Worm (Caenorhabditis elegans) whole organism, L4/young adult: ENCODE measurements around the gene pygo-1.
"Not testable (repeated sequence)": the region's sequence is repeated elsewhere in the genome, so short reads cannot be mapped to it uniquely, and the experiment has no call there.

Experiments used
- W03F9.2 ChIP-seq: fragments of 150-350 bp; optimal IDR thresholded peaks from 2 replicates; lab custom pipeline; 2014; ENCODE audit warnings: missing biosample characterization, missing genetic modification characterization
- dao-5 ChIP-seq: sonication (generic microtip); optimal IDR thresholded peaks from 2 replicates; lab custom pipeline; 2016; ENCODE audit warnings: missing genotype, missing genetic modification characterization, moderate library complexity, missing compliant biosample characterization
- him-1 ChIP-seq: sonication (generic microtip); optimal IDR thresholded peaks from 2 replicates; lab custom pipeline; 2016; ENCODE audit warnings: missing genotype, missing genetic modification reagents, missing genetic modification characterization, missing compliant biosample characterization

The pygo-1 gene

DNA sequence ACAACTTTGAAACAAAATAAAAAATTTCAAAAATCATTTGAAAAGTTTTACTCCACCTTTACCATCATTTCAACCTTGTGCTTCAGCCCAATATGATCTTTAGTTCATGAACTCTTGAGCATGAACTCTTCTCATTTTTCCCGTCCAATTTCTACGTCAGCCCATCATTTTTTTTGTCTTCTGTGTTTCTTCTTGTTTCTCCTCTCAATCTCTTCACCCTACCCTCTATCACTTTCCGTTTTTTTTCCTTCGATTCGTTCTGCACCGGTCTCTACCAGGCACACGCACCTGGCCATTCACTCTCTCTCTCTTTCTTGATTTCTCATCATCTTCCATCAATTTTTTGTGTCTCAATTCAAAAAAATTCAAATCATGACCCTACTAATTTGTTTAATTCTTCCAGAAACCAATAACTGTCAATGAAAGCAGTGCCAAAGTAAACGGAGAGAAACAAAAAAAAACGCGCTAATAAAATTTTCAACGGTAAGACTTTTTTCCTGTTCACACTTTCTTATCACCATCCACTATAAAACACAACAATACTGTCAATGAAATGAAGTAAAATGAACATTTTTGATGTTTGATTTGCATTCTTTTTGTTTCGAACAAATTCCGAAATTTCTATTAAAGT, at the start of gene pygo-1:
Gene pygo-1, plus strand, starts transcription at position 404 of the 631 bp plus-strand sequence.
- TF ChIP-seq W03F9.2 (no peak), dao-5 (tag; lab: Kevin White, UChicago) (no peak), him-1 (tag; lab: Kevin White, UChicago) (no peak)

DNA sequence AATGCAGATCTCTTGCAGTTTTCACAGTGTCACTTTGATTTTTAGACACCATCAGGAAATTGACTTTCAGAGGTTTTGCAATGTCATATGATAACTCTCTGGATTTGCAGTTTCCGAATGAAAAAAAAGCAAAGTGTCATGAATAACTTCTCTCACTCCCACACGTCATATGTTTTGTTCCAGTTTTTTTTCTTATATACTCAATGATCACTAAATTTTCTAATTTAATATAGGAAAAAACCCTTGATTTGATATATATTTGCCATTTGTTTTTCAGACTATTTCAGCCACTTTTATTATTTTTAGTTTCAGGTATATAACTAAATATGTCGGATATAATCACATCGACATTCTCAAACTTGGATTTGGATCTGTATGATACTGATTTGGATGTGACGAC, 45.6 kb upstream of the pygo-1 start, which contains the start of gene C09B9.1:
Gene C09B9.1, plus strand, starts transcription at position 301 of the 400 bp plus-strand sequence.
- TF ChIP-seq him-1 (tag; lab: Kevin White, UChicago) (no peak), dao-5 (tag; lab: Kevin White, UChicago) (no peak), W03F9.2 (no peak)

DNA sequence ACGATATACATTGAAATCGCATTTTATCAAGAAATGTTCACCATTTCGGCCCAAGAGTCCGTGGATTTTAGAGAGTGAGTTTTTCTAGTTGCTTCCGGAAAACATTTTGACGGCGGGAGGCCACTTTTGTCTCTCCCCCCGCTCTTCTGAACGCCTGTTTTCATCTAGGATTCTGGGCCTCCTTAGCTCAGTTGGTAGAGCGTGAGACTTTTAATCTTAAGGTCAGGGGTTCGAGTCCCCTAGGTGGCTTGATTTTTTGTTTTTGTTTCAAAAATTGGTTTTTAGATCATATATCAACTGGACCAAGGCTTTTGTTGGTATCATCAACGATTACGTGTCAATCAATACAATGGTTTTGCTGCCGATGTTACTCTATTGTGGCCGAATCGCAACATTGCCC, 44.4 kb upstream of the pygo-1 start:
- peak; percentile 17 for TF ChIP-seq him-1 (tag; lab: Kevin White, UChicago)
- peak; percentile 66 for TF ChIP-seq dao-5 (tag; lab: Kevin White, UChicago)
- no peak for TF ChIP-seq W03F9.2

DNA sequence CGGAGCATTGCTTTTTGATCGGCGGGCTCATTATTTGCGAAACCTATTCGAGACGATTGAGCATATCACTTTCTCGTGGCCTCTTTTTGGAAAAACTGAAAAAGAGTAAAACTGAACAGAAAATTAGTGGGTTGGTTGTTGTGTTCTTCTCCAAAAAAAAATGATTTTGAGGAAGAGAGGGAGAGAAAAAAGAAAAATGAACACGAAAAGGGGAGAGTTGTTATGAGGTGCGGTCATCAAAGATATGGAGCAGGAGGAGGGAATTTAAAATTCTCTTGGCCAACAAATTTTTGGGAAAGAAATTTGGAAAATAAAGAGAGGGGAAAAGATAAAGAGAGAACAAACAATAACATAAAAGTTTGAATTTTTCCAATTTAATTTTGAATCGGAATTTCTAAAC, 37.7 kb upstream of the pygo-1 start, which contains the start of gene hot-9:
Gene hot-9, minus strand, starts transcription at position 101 of the 400 bp plus-strand sequence.
- TF ChIP-seq W03F9.2 (no peak), him-1 (tag; lab: Kevin White, UChicago) (no peak), dao-5 (tag; lab: Kevin White, UChicago) (no peak)

DNA sequence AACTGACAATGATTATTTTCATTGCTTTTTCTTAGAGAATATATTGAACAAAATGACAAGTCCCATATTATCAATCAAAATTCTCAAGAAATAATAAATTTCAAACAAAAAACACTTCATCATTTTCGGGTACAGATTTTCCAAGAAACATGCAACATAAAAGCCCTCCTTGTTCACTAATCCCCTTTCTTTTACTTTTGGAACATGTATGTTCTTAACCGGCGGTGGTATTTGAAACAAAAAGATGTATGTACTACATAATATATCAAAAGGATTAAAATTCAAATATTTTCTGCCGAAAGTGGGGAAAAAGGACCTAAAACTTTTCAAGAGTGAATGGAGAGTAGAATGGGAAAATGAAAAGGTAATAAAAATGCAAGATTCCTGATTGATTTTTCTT, 28.8 kb upstream of the pygo-1 start:
- TF ChIP-seq W03F9.2 (no peak), him-1 (tag; lab: Kevin White, UChicago) (no peak), dao-5 (tag; lab: Kevin White, UChicago) (no peak)

DNA sequence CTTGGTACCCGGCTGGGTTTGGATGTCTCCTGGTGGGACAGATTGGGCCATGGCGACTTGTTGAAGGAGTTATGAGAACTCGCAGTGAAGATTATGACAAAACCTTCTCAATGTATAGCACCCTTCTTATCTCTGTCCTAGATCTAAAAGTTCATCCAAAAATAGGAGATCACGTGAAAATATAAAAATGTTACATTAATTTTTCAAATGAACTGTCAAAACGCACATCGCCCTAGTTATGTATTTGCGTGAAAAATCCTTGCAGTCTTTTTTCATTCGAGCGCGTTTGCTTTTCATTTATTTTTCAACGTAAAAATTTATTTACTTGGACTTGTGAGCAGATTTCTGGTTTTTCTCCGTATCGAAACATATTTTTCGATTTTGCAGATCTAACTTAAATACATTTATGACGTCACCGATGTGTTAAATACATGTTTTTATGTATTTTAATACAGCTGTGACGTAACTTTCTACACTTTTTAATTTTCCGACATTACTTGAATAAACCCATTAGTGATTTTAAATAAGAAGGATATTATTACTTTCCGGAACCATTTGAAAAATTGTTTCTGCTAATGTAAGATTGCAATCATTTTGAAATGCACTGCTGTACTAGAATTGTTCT, 27.0 kb upstream of the pygo-1 start, which contains the start of gene msp-55:
Gene msp-55, minus strand, starts transcription at position 51 of the 625 bp plus-strand sequence.
- TF ChIP-seq W03F9.2 (no peak), him-1 (tag; lab: Kevin White, UChicago) (no peak), dao-5 (tag; lab: Kevin White, UChicago) (no peak)

DNA sequence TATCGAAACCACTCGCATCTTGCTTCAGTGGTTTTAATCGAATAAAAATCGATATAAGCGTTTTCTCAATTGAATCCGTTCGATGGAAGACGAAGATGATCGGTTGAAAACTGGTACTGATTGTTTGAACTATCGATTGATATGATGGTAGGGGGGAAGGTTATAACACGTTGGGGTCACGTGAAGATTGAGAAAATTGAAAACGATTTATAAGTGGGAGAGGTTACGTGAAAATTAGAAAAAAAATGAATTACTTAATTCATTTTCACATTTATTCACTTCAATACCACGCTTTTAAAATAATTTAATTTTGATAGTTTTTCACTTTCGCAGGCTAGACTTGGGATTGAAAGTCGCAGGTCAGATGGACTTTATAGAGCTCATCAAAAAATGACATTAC, 22.1 kb upstream of the pygo-1 start, which contains the start of gene C09B9.7:
Gene C09B9.7, minus strand, starts transcription at position 101 of the 400 bp plus-strand sequence.
- TF ChIP-seq dao-5 (tag; lab: Kevin White, UChicago), result no peak
- TF ChIP-seq him-1 (tag; lab: Kevin White, UChicago), result no peak
- TF ChIP-seq W03F9.2, result no peak

DNA sequence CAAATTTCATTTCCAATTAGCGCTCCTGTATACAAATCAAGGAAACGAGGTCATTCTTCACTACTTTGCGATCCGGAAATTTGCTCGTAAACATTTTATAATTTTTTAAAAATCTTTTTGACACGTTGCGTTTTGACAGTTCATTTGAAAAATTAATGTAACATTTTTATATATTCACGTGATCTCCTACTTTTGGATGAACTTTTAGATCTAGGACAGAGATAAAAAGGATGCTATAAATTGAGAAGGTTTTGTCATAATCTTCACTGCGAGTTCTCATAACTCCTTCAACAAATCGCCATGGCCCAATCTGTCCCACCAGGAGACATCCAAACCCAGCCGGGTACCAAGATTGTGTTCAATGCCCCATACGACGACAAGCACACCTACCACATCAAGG, 20.8 kb upstream of the pygo-1 start, which contains the start of gene msp-57:
Gene msp-57, plus strand, starts transcription at position 301 of the 400 bp plus-strand sequence.
- not testable (repeated sequence) for TF ChIP-seq W03F9.2; him-1 (tag; lab: Kevin White, UChicago); dao-5 (tag; lab: Kevin White, UChicago)

DNA sequence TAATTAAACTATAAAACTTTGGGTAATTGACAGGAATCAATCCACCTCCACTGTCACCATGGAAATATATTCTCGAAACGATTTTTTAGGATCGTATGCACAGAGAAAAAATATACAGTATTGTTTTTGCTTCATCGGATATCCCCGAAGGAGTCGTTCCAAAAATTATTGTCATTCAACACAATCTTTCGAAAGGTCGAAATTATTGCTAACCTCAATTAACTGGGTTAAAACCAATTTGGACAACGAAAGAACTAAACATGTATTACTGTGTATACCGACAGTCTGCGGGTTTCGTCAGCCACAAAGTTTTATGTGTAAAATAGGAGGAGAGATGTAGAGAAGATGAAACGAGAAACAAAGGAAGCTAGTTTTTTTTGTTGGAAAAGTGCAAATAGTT, 19.8 kb upstream of the pygo-1 start:
- TF ChIP-seq W03F9.2, result no peak
- no peak for TF ChIP-seq him-1 (tag; lab: Kevin White, UChicago)
- no peak for TF ChIP-seq dao-5 (tag; lab: Kevin White, UChicago)

DNA sequence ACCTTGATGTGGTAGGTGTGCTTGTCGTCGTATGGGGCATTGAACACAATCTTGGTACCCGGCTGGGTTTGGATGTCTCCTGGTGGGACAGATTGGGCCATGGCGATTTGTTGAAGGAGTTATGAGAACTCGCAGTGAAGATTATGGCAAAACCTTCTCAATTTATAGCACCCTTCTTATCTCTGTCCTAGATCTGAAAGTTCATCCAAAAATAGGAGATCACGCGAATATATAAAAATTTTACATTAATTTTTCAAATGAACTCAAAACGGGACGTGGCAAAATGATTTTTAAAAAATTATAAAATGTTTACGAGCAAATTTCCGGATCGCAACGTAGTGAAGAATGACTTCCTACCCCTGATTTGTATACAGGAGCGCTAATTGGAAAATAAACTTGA, 18.1 kb upstream of the pygo-1 start, which contains the start of gene msp-53:
Gene msp-53, minus strand, starts transcription at position 101 of the 400 bp plus-strand sequence.
- not testable (repeated sequence) for TF ChIP-seq W03F9.2; dao-5 (tag; lab: Kevin White, UChicago); him-1 (tag; lab: Kevin White, UChicago)

DNA sequence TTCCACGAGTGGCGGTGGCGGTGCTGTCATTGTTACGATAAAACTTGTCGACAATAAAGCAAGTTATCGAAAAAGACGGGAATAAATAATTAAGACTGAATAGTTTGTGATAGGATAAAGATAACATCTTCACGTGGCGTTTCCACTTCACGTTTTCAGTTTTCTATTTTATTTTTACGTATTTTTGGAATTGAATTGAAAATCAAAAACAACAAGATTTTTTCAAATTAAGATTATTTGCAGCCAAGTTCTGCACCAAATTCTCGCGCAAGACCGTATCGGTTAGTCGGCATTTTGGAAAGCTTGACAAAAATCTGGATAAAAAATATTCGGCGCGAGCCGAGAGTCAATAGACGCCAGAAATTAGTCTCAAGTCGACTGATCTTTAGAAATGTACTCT, 16.2 kb upstream of the pygo-1 start, which contains the start of gene ttbk-2.2:
Gene ttbk-2.2, minus strand, starts transcription at position 101 of the 400 bp plus-strand sequence.
- not testable (repeated sequence) for TF ChIP-seq him-1 (tag; lab: Kevin White, UChicago); W03F9.2; dao-5 (tag; lab: Kevin White, UChicago)

DNA sequence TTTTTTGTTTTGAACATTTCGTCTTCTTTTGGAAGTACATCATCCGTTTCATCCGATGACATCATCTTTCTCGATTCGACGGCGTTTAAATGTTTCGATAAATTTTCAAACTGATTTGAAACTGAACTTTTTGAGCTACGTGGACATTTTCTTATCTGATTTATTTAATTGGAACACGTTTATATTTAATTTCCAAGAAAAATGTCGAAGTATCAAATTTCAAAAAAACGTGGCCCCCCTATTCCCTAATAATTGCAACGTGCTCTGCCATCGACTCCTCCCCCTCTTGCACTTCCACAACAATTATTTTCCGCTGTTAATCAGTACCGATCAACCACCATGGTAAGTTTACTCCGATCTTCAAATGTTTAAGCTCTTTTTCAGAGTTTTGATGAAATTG, 14.6 kb upstream of the pygo-1 start, which contains the start of the genes R13H9.6 and rmd-6:
Gene R13H9.6, minus strand, starts transcription at position 101 of the 400 bp plus-strand sequence.
Gene rmd-6, plus strand, starts transcription at position 305 of the 400 bp plus-strand sequence.
- TF ChIP-seq him-1 (tag; lab: Kevin White, UChicago); W03F9.2; dao-5 (tag; lab: Kevin White, UChicago): not testable (repeated sequence)

DNA sequence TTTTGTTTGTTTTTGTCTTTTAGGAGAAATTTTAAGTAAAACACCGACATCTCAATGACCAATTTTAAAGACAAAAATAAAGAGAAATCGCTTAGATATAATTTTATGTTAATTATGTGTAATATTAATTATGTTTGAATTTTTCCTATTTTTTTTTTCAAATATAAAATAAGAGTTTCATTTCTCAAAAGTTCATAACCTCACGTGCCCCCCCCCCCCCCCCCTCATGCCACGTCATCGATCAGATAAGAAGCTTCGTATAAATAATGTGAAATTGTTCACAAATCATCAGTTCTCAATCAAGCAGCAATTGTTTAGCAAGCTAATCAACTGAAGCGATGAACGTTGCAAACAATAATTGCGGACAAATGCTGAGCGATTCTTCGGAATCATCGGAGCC, 12.5 kb upstream of the pygo-1 start, which contains the start of gene C02B10.6:
Gene C02B10.6, plus strand, starts transcription at position 301 of the 400 bp plus-strand sequence.
- TF ChIP-seq W03F9.2; dao-5 (tag; lab: Kevin White, UChicago); him-1 (tag; lab: Kevin White, UChicago): not testable (repeated sequence)
